Worm (Caenorhabditis elegans) whole organism, L1 larva: ENCODE measurements around the gene sma-6.
A peak's percentile ranks its signal among the peaks of the same experiment; 100 is the strongest.

ENCODE experiments used
- C04F5.9 ChIP-seq: sonication (generic microtip); optimal IDR thresholded peaks from 2 replicates; lab custom pipeline; 2016; ENCODE audit warnings: missing genetic modification characterization, missing compliant biosample characterization
- Y116A8C.19 ChIP-seq: sonication (generic microtip); optimal IDR thresholded peaks from 2 replicates; lab custom pipeline; 2016; ENCODE audit warnings: missing compliant biosample characterization, missing genetic modification characterization, borderline replicate concordance
- aha-1 ChIP-seq: fragments of 150-350 bp; optimal IDR thresholded peaks from 2 replicates; lab custom pipeline; 2014; ENCODE audit warnings: missing biosample characterization, missing genetic modification characterization
- alr-1 ChIP-seq: fragments of 200-800 bp; sonication (Bioruptor generic); optimal IDR thresholded peaks from 2 replicates; lab custom pipeline; 2018; ENCODE audit warnings: borderline replicate concordance, mild to moderate bottlenecking, missing genetic modification characterization, missing compliant biosample characterization
- aly-2 ChIP-seq: fragments of 150-350 bp; optimal IDR thresholded peaks from 2 replicates; lab custom pipeline; 2014; ENCODE audit warnings: missing biosample characterization, missing genetic modification characterization
- ama-1 ChIP-seq: fragments of 150-350 bp; optimal IDR thresholded peaks from 2 replicates; lab custom pipeline; 2014
- blmp-1 ChIP-seq: fragments of 150-350 bp; optimal IDR thresholded peaks from 2 replicates; lab custom pipeline; 2014; ENCODE audit warnings: missing biosample characterization, missing genetic modification characterization
- ceh-63 ChIP-seq: fragments of 200-800 bp; sonication (Bioruptor generic); optimal IDR thresholded peaks from 2 replicates; lab custom pipeline; 2018; ENCODE audit warnings: mild to moderate bottlenecking, missing genetic modification characterization, missing compliant biosample characterization
- ceh-82 ChIP-seq, 3 experiments: fragments of 150-350 bp in 1 of 3; sonication (generic microtip) in 2 of 3; optimal IDR thresholded peaks; 2 replicates each; lab custom pipeline; 2014 to 2017; ENCODE audit warnings: missing biosample characterization in 3 of 3, missing genetic modification characterization in 3 of 3
- ces-1 ChIP-seq: fragments of 150-350 bp; optimal IDR thresholded peaks from 2 replicates; lab custom pipeline; 2014; ENCODE audit warnings: missing biosample characterization, missing genetic modification reagents, missing genetic modification characterization
- dpl-1 ChIP-seq, 3 experiments: fragments of 150-350 bp in 2 of 3; sonication (generic microtip) in 1 of 3; optimal IDR thresholded peaks; 2 replicates each; lab custom pipeline; 2014 to 2017; ENCODE audit warnings: missing biosample characterization in 3 of 3, missing genetic modification characterization in 3 of 3, missing genetic modification reagents in 3 of 3
- dsc-1 ChIP-seq: sonication (generic microtip); optimal IDR thresholded peaks from 2 replicates; lab custom pipeline; 2016; ENCODE audit warnings: mild to moderate bottlenecking, missing genetic modification characterization, missing compliant biosample characterization
- efl-1 ChIP-seq, 4 experiments: fragments of 150-350 bp; optimal IDR thresholded peaks in 3 of 4; peaks in 1 of 4; 1 replicate in 1 of 4; 2 replicates in 3 of 4; lab custom pipeline; 2014; ENCODE audit warnings: missing biosample characterization in 2 of 4, missing genetic modification characterization in 2 of 4, missing genetic modification reagents in 2 of 4
- elt-2 ChIP-seq: sonication (generic microtip); optimal IDR thresholded peaks from 2 replicates; lab custom pipeline; 2016; ENCODE audit warnings: missing genetic modification characterization, mild to moderate bottlenecking, inconsistent platforms, missing compliant biosample characterization, missing genetic modification reagents
- elt-3 ChIP-seq, 6 experiments: fragments of 150-350 bp in 1 of 6; sonication (generic microtip); optimal IDR thresholded peaks; 2 replicates each; lab custom pipeline; 2017 to 2018; ENCODE audit warnings: missing biosample characterization in 6 of 6, missing genetic modification characterization in 6 of 6, inconsistent platforms in 1 of 6
- ets-5 ChIP-seq: fragments of 200-800 bp; sonication (Bioruptor generic); IDR thresholded peaks from 2 replicates; pipeline ENCODE4 v1.3.6; 2022; ENCODE audit warnings: missing genetic modification characterization, missing compliant biosample characterization
- fkh-8 ChIP-seq: sonication (generic microtip); optimal IDR thresholded peaks from 2 replicates; lab custom pipeline; 2016; ENCODE audit warnings: mild to moderate bottlenecking, missing genetic modification characterization, missing compliant biosample characterization
- hpl-2 ChIP-seq: fragments of 150-350 bp; optimal IDR thresholded peaks from 2 replicates; lab custom pipeline; 2014; ENCODE audit warnings: missing biosample characterization, missing genetic modification reagents, missing genetic modification characterization
- lin-14 ChIP-seq: fragments of 200-800 bp; sonication (Bioruptor generic); optimal IDR thresholded peaks from 2 replicates; lab custom pipeline; 2018; ENCODE audit warnings: mild to moderate bottlenecking, missing genetic modification characterization, moderate library complexity, missing compliant biosample characterization
- lin-15B ChIP-seq: fragments of 150-350 bp; sonication (generic microtip); optimal IDR thresholded peaks from 3 replicates; lab custom pipeline; 2014; ENCODE audit warnings: missing biosample characterization, missing genetic modification characterization
- lin-35 ChIP-seq, 2 experiments: fragments of 150-350 bp; optimal IDR thresholded peaks; 2 replicates each; lab custom pipeline; 2014; ENCODE audit warnings: missing biosample characterization in 2 of 2, missing genetic modification characterization in 2 of 2, missing genetic modification reagents in 2 of 2
- lsy-2 ChIP-seq, 2 experiments: fragments of 150-350 bp; optimal IDR thresholded peaks; 2 replicates each; lab custom pipeline; 2014; ENCODE audit warnings: missing biosample characterization in 2 of 2, missing genetic modification characterization in 2 of 2
- mab-9 ChIP-seq: fragments of 200-800 bp; sonication (Bioruptor generic); IDR thresholded peaks from 2 replicates; pipeline ENCODE4 v1.3.6; 2022; ENCODE audit warnings: missing genetic modification reagents, missing genetic modification characterization, missing compliant biosample characterization
- mdl-1 ChIP-seq, 2 experiments: fragments of 150-350 bp; optimal IDR thresholded peaks; 2 replicates each; lab custom pipeline; 2014 to 2017; ENCODE audit warnings: missing biosample characterization in 2 of 2, missing genetic modification characterization in 2 of 2, inconsistent platforms in 1 of 2
- mep-1 ChIP-seq: fragments of 150-350 bp; optimal IDR thresholded peaks from 2 replicates; lab custom pipeline; 2014; ENCODE audit warnings: missing biosample characterization, missing genetic modification characterization
- nhr-19 ChIP-seq: fragments of 200-800 bp; sonication (Bioruptor generic); conservative IDR thresholded peaks from 2 replicates; pipeline ENCODE4 v1.3.6; 2022; ENCODE audit warnings: missing genetic modification characterization, missing compliant biosample characterization
- nhr-20 ChIP-seq: sonication (generic microtip); optimal IDR thresholded peaks from 2 replicates; lab custom pipeline; 2016; ENCODE audit warnings: mild to moderate bottlenecking, missing genetic modification characterization, missing compliant biosample characterization
- nhr-237 ChIP-seq: fragments of 150-350 bp; optimal IDR thresholded peaks from 2 replicates; lab custom pipeline; 2014; ENCODE audit warnings: missing biosample characterization, missing genetic modification characterization
- nhr-28 ChIP-seq: fragments of 150-350 bp; optimal IDR thresholded peaks from 2 replicates; lab custom pipeline; 2014; ENCODE audit warnings: missing biosample characterization, missing genetic modification characterization
- nhr-47 ChIP-seq: sonication (generic microtip); optimal IDR thresholded peaks from 2 replicates; lab custom pipeline; 2016; ENCODE audit warnings: mild to moderate bottlenecking, missing genetic modification characterization, moderate library complexity, missing compliant biosample characterization
- nhr-71 ChIP-seq: sonication (generic microtip); optimal IDR thresholded peaks from 2 replicates; lab custom pipeline; 2016; ENCODE audit warnings: mild to moderate bottlenecking, missing genetic modification characterization, moderate library complexity, missing compliant biosample characterization
- nhr-77 ChIP-seq: fragments of 150-350 bp; optimal IDR thresholded peaks from 2 replicates; lab custom pipeline; 2014; ENCODE audit warnings: missing biosample characterization, missing genetic modification characterization
- nhr-85 ChIP-seq: sonication (generic microtip); peaks from one replicate; lab custom pipeline; 2016; ENCODE audit warnings: missing genetic modification characterization, inconsistent platforms, missing compliant biosample characterization
- nhr-90 ChIP-seq: sonication (generic microtip); optimal IDR thresholded peaks from 2 replicates; lab custom pipeline; 2016; ENCODE audit warnings: mild to moderate bottlenecking, missing genetic modification characterization, missing compliant biosample characterization; ENCODE audit not compliant: poor library complexity
- pag-3 ChIP-seq: sonication (generic microtip); optimal IDR thresholded peaks from 2 replicates; lab custom pipeline; 2017; ENCODE audit warnings: missing genetic modification characterization, mild to moderate bottlenecking, missing compliant biosample characterization, antibody characterized with exemption, borderline replicate concordance; ENCODE audit not compliant: insufficient read depth
- pax-3 ChIP-seq: fragments of 200-800 bp; sonication (Bioruptor generic); optimal IDR thresholded peaks from 2 replicates; lab custom pipeline; 2018; ENCODE audit warnings: mild to moderate bottlenecking, missing genetic modification characterization, moderate library complexity, missing compliant biosample characterization
- pqm-1 ChIP-seq: sonication (generic microtip); optimal IDR thresholded peaks from 3 replicates; lab custom pipeline; 2017; ENCODE audit warnings: missing biosample characterization, missing genetic modification characterization
- rnt-1 ChIP-seq: sonication (generic microtip); optimal IDR thresholded peaks from 2 replicates; lab custom pipeline; 2016; ENCODE audit warnings: mild to moderate bottlenecking, missing genetic modification characterization, moderate library complexity, missing compliant biosample characterization
- skn-1 ChIP-seq: fragments of 150-350 bp; optimal IDR thresholded peaks from 2 replicates; lab custom pipeline; 2014; ENCODE audit warnings: missing biosample characterization, missing genetic modification characterization
- snpc-4 ChIP-seq: fragments of 150-350 bp; optimal IDR thresholded peaks from 2 replicates; lab custom pipeline; 2014; ENCODE audit warnings: missing biosample characterization, missing genetic modification characterization
- sptf-1 ChIP-seq: fragments of 150-350 bp; optimal IDR thresholded peaks from 2 replicates; lab custom pipeline; 2014; ENCODE audit warnings: missing biosample characterization, missing genetic modification characterization
- tbx-2 ChIP-seq: sonication (generic microtip); optimal IDR thresholded peaks from 2 replicates; lab custom pipeline; 2016; ENCODE audit warnings: missing genetic modification characterization, missing compliant biosample characterization
- tlp-1 ChIP-seq: fragments of 150-350 bp; optimal IDR thresholded peaks from 2 replicates; lab custom pipeline; 2014; ENCODE audit warnings: missing biosample characterization, missing genetic modification characterization
- unc-130 ChIP-seq: fragments of 150-350 bp; optimal IDR thresholded peaks from 2 replicates; lab custom pipeline; 2017; ENCODE audit warnings: missing biosample characterization, missing genetic modification characterization, inconsistent platforms
- unc-30 ChIP-seq: sonication (generic microtip); optimal IDR thresholded peaks from 2 replicates; lab custom pipeline; 2017; ENCODE audit warnings: missing biosample characterization, missing genetic modification characterization
- unc-62 ChIP-seq: fragments of 150-350 bp; optimal IDR thresholded peaks from 2 replicates; lab custom pipeline; 2014; ENCODE audit warnings: missing biosample characterization, missing genetic modification reagents, missing genetic modification characterization
- unc-86 ChIP-seq: sonication (generic microtip); optimal IDR thresholded peaks from 2 replicates; lab custom pipeline; 2016; ENCODE audit warnings: missing genetic modification characterization, missing compliant biosample characterization
- ztf-11 ChIP-seq, 2 experiments: sonication (generic microtip); optimal IDR thresholded peaks; 2 replicates each; lab custom pipeline; 2016 to 2017; ENCODE audit warnings: missing genetic modification characterization in 2 of 2, missing biosample characterization in 1 of 2, missing compliant biosample characterization in 1 of 2

Gene sma-6

ce11 chrII:6328672-6329071 is 4.4 kb downstream of the sma-6 start:
- TF ChIP-seq unc-86 (tag; lab: Kevin White, UChicago), result no peak
- peak; percentile 37 for TF ChIP-seq ama-1 (lab: Kevin White, UChicago)
- no peak for TF ChIP-seq efl-1 (optimal IDR thresholded peaks at IDR 0.05; lab: Kevin White, UChicago)
- peak in 1 of 2 experiments; percentile 43 for TF ChIP-seq efl-1 (GFP tag; optimal IDR thresholded peaks at IDR 0.05 in 1 of 2; lab: Kevin White, UChicago)
- TF ChIP-seq elt-3 (tag; optimal IDR thresholded peaks at IDR 0.05; lab: Kevin White, UChicago), result no peak
- TF ChIP-seq tlp-1 (tag; lab: Kevin White, UChicago), result peak; percentile 30
- TF ChIP-seq nhr-20, result peak; percentile 4
- TF ChIP-seq pax-3 (tag; lab: Kevin White, UChicago), result no peak
- peak in 1 of 2 experiments; percentile 65 for TF ChIP-seq lin-35 (GFP tag; optimal IDR thresholded peaks at IDR 0.05; lab: Kevin White, UChicago)
- TF ChIP-seq elt-2 (tag; lab: Kevin White, UChicago), result peak; percentile 95
- peak in 1 of 2 experiments; percentile 13 for TF ChIP-seq lsy-2 (tag; optimal IDR thresholded peaks at IDR 0.05; lab: Kevin White, UChicago)
- peak; percentile 14 for TF ChIP-seq nhr-71 (tag; lab: Kevin White, UChicago)
- TF ChIP-seq pqm-1, result peak; percentile 37
- TF ChIP-seq dpl-1 (GFP tag; optimal IDR thresholded peaks at IDR 0.05; lab: Kevin White, UChicago), result no peak
- TF ChIP-seq nhr-90 (tag; lab: Kevin White, UChicago), result peak; percentile 38
- peak; percentile 33 for TF ChIP-seq lin-14 (GFP tag; lab: Kevin White, UChicago)

ce11 chrII:6331222-6331830 is 7.0 kb downstream of the sma-6 start, which contains the start of gene set-4:
set-4 (minus strand) TSS chrII:6331341.
- no peak for TF ChIP-seq ets-5 (GFP tag; lab: Robert Waterston, UW)
- TF ChIP-seq skn-1 (tag; lab: Kevin White, UChicago), result peak; percentile 85
- peak; percentile 86 to 90 (median 89) for TF ChIP-seq dpl-1 (GFP tag; optimal IDR thresholded peaks at IDR 0.05; lab: Kevin White, UChicago)
- peak; percentile 56 for TF ChIP-seq blmp-1 (tag; lab: Kevin White, UChicago)
- TF ChIP-seq alr-1 (tag; lab: Kevin White, UChicago), result no peak
- no peak for TF ChIP-seq nhr-28
- no peak for TF ChIP-seq pag-3 (tag; lab: Kevin White, UChicago)
- TF ChIP-seq ztf-11 (tag; optimal IDR thresholded peaks at IDR 0.05; lab: Kevin White, UChicago), result peak in 1 of 2 experiments; percentile 84
- peak; percentile 85 to 96 (median 92) for TF ChIP-seq ceh-82 (tag; optimal IDR thresholded peaks at IDR 0.05; lab: Kevin White, UChicago)
- TF ChIP-seq tbx-2 (tag; lab: Kevin White, UChicago), result peak; percentile 95
- TF ChIP-seq mab-9 (GFP tag; lab: Robert Waterston, UW), result peak; percentile 71
- TF ChIP-seq lin-15B, result peak; percentile 76
- peak; percentile 95 for TF ChIP-seq dsc-1 (tag; lab: Kevin White, UChicago)
- TF ChIP-seq rnt-1 (tag; lab: Kevin White, UChicago), result peak; percentile 96
- peak; percentile 90 for TF ChIP-seq unc-130 (tag; lab: Kevin White, UChicago)
- TF ChIP-seq nhr-47, result peak; percentile 96
- peak; percentile 32 for TF ChIP-seq ama-1 (lab: Kevin White, UChicago)
- TF ChIP-seq aly-2, result peak; percentile 65
- TF ChIP-seq Y116A8C.19, result no peak
- TF ChIP-seq sptf-1 (tag; lab: Kevin White, UChicago), result no peak
- TF ChIP-seq nhr-19, result peak; percentile 92
- peak; percentile 60 for TF ChIP-seq nhr-237 (tag; lab: Kevin White, UChicago)
- TF ChIP-seq unc-30, result no peak
- peak; percentile 98 for TF ChIP-seq lin-14 (GFP tag; lab: Kevin White, UChicago)
- TF ChIP-seq lin-35 (GFP tag; optimal IDR thresholded peaks at IDR 0.05; lab: Kevin White, UChicago), result peak; percentile 91 to 94
- peak; percentile 93 for TF ChIP-seq fkh-8 (tag; lab: Kevin White, UChicago)
- peak; percentile 88 for TF ChIP-seq snpc-4 (tag; lab: Kevin White, UChicago)
- TF ChIP-seq nhr-71 (tag; lab: Kevin White, UChicago), result peak; percentile 97
- peak; percentile 81 for TF ChIP-seq aha-1 (tag; lab: Kevin White, UChicago)
- peak; percentile 40 to 93 for TF ChIP-seq mdl-1 (tag; optimal IDR thresholded peaks at IDR 0.05; lab: Kevin White, UChicago)
- peak; percentile 97 for TF ChIP-seq nhr-85
- peak; percentile 97 for TF ChIP-seq nhr-20
- TF ChIP-seq C04F5.9 (tag; lab: Kevin White, UChicago), result peak; percentile 82
- TF ChIP-seq hpl-2, result peak; percentile 87
- TF ChIP-seq nhr-77, result peak; percentile 92
- TF ChIP-seq mep-1 (tag; lab: Kevin White, UChicago), result peak; percentile 97
- no peak for TF ChIP-seq ceh-63
- no peak for TF ChIP-seq ces-1
- peak; percentile 25 for TF ChIP-seq unc-62 (GFP tag; lab: Kevin White, UChicago)
